Worm (Caenorhabditis elegans): ENCODE results near the gene ceh-48.

DNA sequence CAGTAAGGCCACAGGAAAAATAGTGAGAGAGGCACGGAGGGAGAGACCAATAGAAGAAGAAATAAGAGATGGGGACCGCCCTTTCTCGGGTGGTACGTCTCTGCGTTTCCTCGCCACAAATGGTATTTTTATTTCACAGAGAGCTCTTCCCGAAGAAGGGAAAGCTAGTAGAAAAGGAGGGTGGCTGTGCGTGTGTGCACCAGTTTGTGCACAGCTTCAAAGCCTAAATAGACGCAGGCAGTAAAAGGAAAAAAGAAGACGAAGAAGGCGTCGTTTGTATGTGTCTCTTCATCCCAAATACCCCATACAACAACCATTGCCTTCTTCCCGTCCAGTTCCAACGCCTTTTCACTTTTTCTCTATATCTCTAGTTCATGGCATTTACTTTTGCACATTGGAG lies 2.2 kb upstream of the ceh-48 start:
- no peak for TF ChIP-seq W03F9.2 (tag; optimal IDR thresholded peaks at IDR 0.05)
- peak; percentile 85 for TF ChIP-seq him-1 (tag; optimal IDR thresholded peaks at IDR 0.05)
